Worm (Caenorhabditis elegans) whole organism, late embryonic: Measurements from ENCODE around the gene pptr-1.

Source experiments
- ama-1 ChIP-seq: fragments of 150-350 bp; optimal IDR thresholded peaks from 2 replicates; lab custom pipeline; 2014
- unc-42 ChIP-seq: sonication (generic microtip); optimal IDR thresholded peaks from 2 replicates; lab custom pipeline; 2016; ENCODE audit warnings: missing genotype, missing genetic modification characterization, missing compliant biosample characterization

ce11 chrV:16367575-16367974, 10.3 kb downstream of the pptr-1 start, which contains the start of gene W08G11.3:
- TF ChIP-seq unc-42 (no peak), ama-1 (lab: Kevin White, UChicago) (peak; percentile 53)
